Worm (Caenorhabditis elegans) whole organism, L4/young adult: Measurements from ENCODE around the gene srlf-34.

ENCODE experiments used
- W03F9.2 ChIP-seq: fragments of 150-350 bp; optimal IDR thresholded peaks from 2 replicates; lab custom pipeline; 2014; ENCODE audit warnings: missing biosample characterization, missing genetic modification characterization
- dao-5 ChIP-seq: sonication (generic microtip); optimal IDR thresholded peaks from 2 replicates; lab custom pipeline; 2016; ENCODE audit warnings: missing genotype, missing genetic modification characterization, moderate library complexity, missing compliant biosample characterization
- him-1 ChIP-seq: sonication (generic microtip); optimal IDR thresholded peaks from 2 replicates; lab custom pipeline; 2016; ENCODE audit warnings: missing genotype, missing genetic modification reagents, missing genetic modification characterization, missing compliant biosample characterization

ce11 chrII:10309337-10309736, 2.8 kb upstream of the srlf-34 start, which contains the start of gene ZK970.8:
- TF ChIP-seq him-1 (tag; lab: Kevin White, UChicago) = no peak
- no peak for TF ChIP-seq W03F9.2 (tag; lab: Kevin White, UChicago)
- no peak for TF ChIP-seq dao-5 (tag; lab: Kevin White, UChicago)
